Fruit fly (Drosophila melanogaster) whole organism, wandering third instar larva: ENCODE results near the gene Sec71.

Experiments
- Abd-B ChIP-seq: fragments of >200 bp; optimal IDR thresholded peaks from 2 replicates; lab custom pipeline; 2017; ENCODE audit warnings: missing biosample characterization, missing genetic modification characterization
- CG32264 ChIP-seq: fragments of 200-800 bp; sonication (Bioruptor generic); optimal IDR thresholded peaks from 2 replicates; lab custom pipeline; 2016; ENCODE audit warnings: missing biosample characterization, missing genetic modification characterization
- CG9705 ChIP-seq: fragments of 200-800 bp; sonication (Bioruptor generic); optimal IDR thresholded peaks from 2 replicates; lab custom pipeline; 2018; ENCODE audit warnings: missing biosample characterization, mild to moderate bottlenecking, missing genetic modification characterization
- CrebA ChIP-seq: fragments of 200-800 bp; sonication (Bioruptor generic); optimal IDR thresholded peaks from 2 replicates; lab custom pipeline; 2016; ENCODE audit warnings: missing biosample characterization, mild to moderate bottlenecking, missing genetic modification characterization, borderline replicate concordance
- Dfd ChIP-seq: fragments of >200 bp; optimal IDR thresholded peaks from 2 replicates; lab custom pipeline; 2017; ENCODE audit warnings: missing biosample characterization, missing genetic modification characterization
- Dif ChIP-seq: fragments of 200-275, 200-300 bp; sonication (Bioruptor generic); optimal IDR thresholded peaks from 2 replicates; lab custom pipeline; 2018; ENCODE audit warnings: missing biosample characterization, missing genetic modification characterization; ENCODE audit not compliant: partially characterized antibody
- GATAd ChIP-seq: sonication (Bioruptor generic); optimal IDR thresholded peaks from 2 replicates; lab custom pipeline; 2016; ENCODE audit warnings: missing biosample characterization, missing genetic modification characterization
- HLH106 ChIP-seq: fragments of 200-800 bp; optimal IDR thresholded peaks from 3 replicates; lab custom pipeline; 2019; ENCODE audit warnings: missing biosample characterization, mild to moderate bottlenecking, missing genetic modification characterization, moderate library complexity
- Hnf4 ChIP-seq: fragments of 200-800 bp; sonication (Bioruptor generic); optimal IDR thresholded peaks from 2 replicates; lab custom pipeline; 2016; ENCODE audit warnings: missing biosample characterization, mild to moderate bottlenecking, missing genetic modification characterization
- Hr78 ChIP-seq: fragments of >200 bp; optimal IDR thresholded peaks from 2 replicates; lab custom pipeline; 2017; ENCODE audit warnings: missing biosample characterization, missing genetic modification characterization
- Hr83 ChIP-seq: fragments of 200-300 bp; sonication (Bioruptor generic); optimal IDR thresholded peaks from 2 replicates; lab custom pipeline; 2016; ENCODE audit warnings: missing biosample characterization, mild to moderate bottlenecking, missing genetic modification characterization, moderate library complexity; ENCODE audit not compliant: poor library complexity, severe bottlenecking
- Jra ChIP-seq: sonication (Bioruptor generic); optimal IDR thresholded peaks from 2 replicates; lab custom pipeline; 2016; ENCODE audit warnings: missing biosample characterization, missing genetic modification characterization
- Mio ChIP-seq: sonication (Bioruptor generic); optimal IDR thresholded peaks from 2 replicates; lab custom pipeline; 2016; ENCODE audit warnings: missing biosample characterization, missing genetic modification characterization
- Myc ChIP-seq: fragments of >200 bp; optimal IDR thresholded peaks from 2 replicates; lab custom pipeline; 2017
- N ChIP-seq: fragments of >200 bp; optimal IDR thresholded peaks from 2 replicates; lab custom pipeline; 2018; ENCODE audit warnings: missing biosample characterization, missing external identifiers, missing genetic modification characterization
- OdsH ChIP-seq: fragments of 200-800 bp; sonication (Bioruptor generic); optimal IDR thresholded peaks from 2 replicates; lab custom pipeline; 2016; ENCODE audit warnings: missing biosample characterization, mild to moderate bottlenecking, missing genetic modification characterization
- Rel ChIP-seq, 2 experiments: fragments of 200-800 bp; sonication (Bioruptor generic) in 1 of 2; optimal IDR thresholded peaks; 2 replicates in 1 of 2; 3 replicates in 1 of 2; lab custom pipeline; 2016 to 2019; ENCODE audit warnings: mild to moderate bottlenecking in 2 of 2, missing biosample characterization in 2 of 2, missing genetic modification characterization in 2 of 2, moderate library complexity in 1 of 2
- Sp1 ChIP-seq: fragments of 200-800 bp; sonication (Bioruptor generic); optimal IDR thresholded peaks from 3 replicates; lab custom pipeline; 2019; ENCODE audit warnings: missing biosample characterization, mild to moderate bottlenecking, missing genetic modification characterization, moderate library complexity
- Vsx2 ChIP-seq: fragments of 200-300, 225-300 bp; sonication (Bioruptor generic); optimal IDR thresholded peaks from 2 replicates; lab custom pipeline; 2018; ENCODE audit warnings: missing biosample characterization, missing genetic modification characterization; ENCODE audit not compliant: partially characterized antibody
- br ChIP-seq: fragments of 200-800 bp; sonication (Bioruptor generic); optimal IDR thresholded peaks from 2 replicates; lab custom pipeline; 2016; ENCODE audit warnings: missing biosample characterization, missing genetic modification characterization
- brk ChIP-seq: fragments of 200-800 bp; sonication (Bioruptor generic); optimal IDR thresholded peaks from 2 replicates; lab custom pipeline; 2016; ENCODE audit warnings: missing biosample characterization, mild to moderate bottlenecking, missing genetic modification characterization
- dl ChIP-seq, 2 experiments: fragments of 175-275, 200-275 bp in 1 of 2; fragments of 200-275 bp in 1 of 2; sonication (Bioruptor generic); optimal IDR thresholded peaks; lab custom pipeline; 2018; ENCODE audit warnings: mild to moderate bottlenecking in 2 of 2, missing biosample characterization in 2 of 2, missing genetic modification characterization in 2 of 2, moderate library complexity in 2 of 2; ENCODE audit not compliant: partially characterized antibody in 2 of 2, insufficient read depth in 1 of 2
- dmrt93B ChIP-seq: fragments of 200-800 bp; sonication (Bioruptor generic); optimal IDR thresholded peaks from 2 replicates; lab custom pipeline; 2018; ENCODE audit warnings: missing biosample characterization, mild to moderate bottlenecking, missing genetic modification characterization
- dsf ChIP-seq: sonication (Bioruptor generic); optimal IDR thresholded peaks from 2 replicates; lab custom pipeline; 2016; ENCODE audit warnings: missing biosample characterization, missing genetic modification characterization, borderline replicate concordance
- ey ChIP-seq: fragments of 200-800 bp; sonication (Bioruptor generic); optimal IDR thresholded peaks from 2 replicates; lab custom pipeline; 2016; ENCODE audit warnings: missing biosample characterization, missing genetic modification characterization
- foxo ChIP-seq, 2 experiments: fragments of 200-800 bp; sonication (Bioruptor generic); optimal IDR thresholded peaks; 2 replicates in 1 of 2; 3 replicates in 1 of 2; lab custom pipeline; 2016 to 2017; ENCODE audit warnings: missing biosample characterization in 2 of 2, missing genetic modification characterization in 2 of 2
- fru ChIP-seq: fragments of 200-800 bp; sonication (Bioruptor generic); optimal IDR thresholded peaks from 3 replicates; lab custom pipeline; 2016; ENCODE audit warnings: missing biosample characterization, mild to moderate bottlenecking, missing genetic modification characterization
- h ChIP-seq: fragments of 200-800 bp; sonication (Bioruptor generic); optimal IDR thresholded peaks from 3 replicates; lab custom pipeline; 2016; ENCODE audit warnings: missing biosample characterization, mild to moderate bottlenecking, missing genetic modification characterization
- jim ChIP-seq: fragments of 175-275, 200-325 bp; sonication (Bioruptor generic); optimal IDR thresholded peaks from 2 replicates; lab custom pipeline; 2016; ENCODE audit warnings: missing biosample characterization, mild to moderate bottlenecking, missing genetic modification characterization
- lola ChIP-seq: fragments of >200 bp; optimal IDR thresholded peaks from 2 replicates; lab custom pipeline; 2017; ENCODE audit warnings: missing biosample characterization, missing genetic modification characterization
- pan ChIP-seq: fragments of >200 bp; optimal IDR thresholded peaks from 2 replicates; lab custom pipeline; 2017
- psq ChIP-seq: fragments of 200-800 bp; sonication (Bioruptor generic); optimal IDR thresholded peaks from 3 replicates; lab custom pipeline; 2017; ENCODE audit warnings: missing biosample characterization, mild to moderate bottlenecking, missing genetic modification characterization, moderate library complexity
- rgr ChIP-seq: fragments of 200-800 bp; sonication (Bioruptor generic); optimal IDR thresholded peaks from 3 replicates; lab custom pipeline; 2016; ENCODE audit warnings: missing biosample characterization, mild to moderate bottlenecking, missing genetic modification characterization
- sage ChIP-seq: fragments of 200-800 bp; sonication (Bioruptor generic); optimal IDR thresholded peaks from 2 replicates; lab custom pipeline; 2016; ENCODE audit warnings: missing biosample characterization, mild to moderate bottlenecking, missing genetic modification characterization
- sv ChIP-seq: fragments of 200-800 bp; sonication (Bioruptor generic); optimal IDR thresholded peaks from 3 replicates; lab custom pipeline; 2016; ENCODE audit warnings: missing biosample characterization, missing genetic modification characterization
- tai ChIP-seq: sonication (Bioruptor generic); optimal IDR thresholded peaks from 2 replicates; lab custom pipeline; 2016; ENCODE audit warnings: missing biosample characterization, missing genetic modification characterization
- usp ChIP-seq: fragments of >200 bp; optimal IDR thresholded peaks from 2 replicates; lab custom pipeline; 2017; ENCODE audit warnings: missing biosample characterization, missing genetic modification characterization
- woc ChIP-seq: sonication (Bioruptor generic); optimal IDR thresholded peaks from 2 replicates; lab custom pipeline; 2016; ENCODE audit warnings: missing biosample characterization, mild to moderate bottlenecking, missing genetic modification characterization

The Sec71 gene

DNA sequence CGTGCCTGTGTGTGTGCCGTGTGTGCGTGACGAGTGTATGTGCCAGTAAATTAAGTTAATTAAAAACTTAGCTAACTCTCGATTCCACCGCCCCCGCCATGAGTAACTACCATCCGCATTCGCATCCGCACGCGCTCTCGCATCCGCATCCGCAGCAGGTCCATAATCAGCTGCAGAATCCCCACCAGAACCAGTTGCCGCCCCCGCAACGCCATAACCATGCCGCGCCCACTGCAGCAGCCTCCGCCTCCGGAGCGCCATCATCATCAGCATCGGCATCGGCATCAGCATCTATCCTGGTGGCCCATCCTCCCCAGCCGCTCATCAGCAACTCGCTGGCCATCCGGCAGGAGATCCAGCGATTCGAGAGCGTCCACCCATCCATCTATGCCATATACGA is 42.6 kb downstream of the Sec71 start:
- TF ChIP-seq Sp1 (no peak), Mio (no peak)

DNA sequence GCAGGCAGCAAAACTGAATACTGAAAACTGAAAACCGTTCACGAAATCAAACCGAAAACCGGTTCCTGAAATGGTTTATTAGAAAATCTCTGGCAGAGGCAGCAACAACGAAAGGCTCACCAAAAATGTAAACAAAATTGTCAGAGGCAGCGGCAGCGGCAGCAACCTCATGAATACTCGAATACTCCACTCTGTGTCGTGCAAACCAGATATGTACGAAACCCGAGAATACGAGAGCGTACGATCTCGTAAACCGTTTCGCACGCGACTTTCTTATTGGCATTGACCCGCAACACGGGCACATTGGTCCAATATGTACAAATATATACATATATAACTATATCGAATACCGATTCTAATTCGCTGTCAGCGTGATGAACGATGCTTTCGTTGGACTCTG is 44.3 kb downstream of the Sec71 start:
- peak; percentile 63 for TF ChIP-seq sage
- TF ChIP-seq woc: no peak
- peak; percentile 17 for TF ChIP-seq psq
- TF ChIP-seq sv (GFP tag; lab: Kevin White, UChicago): no peak
- TF ChIP-seq h (GFP tag; lab: Kevin White, UChicago): peak; percentile 16

dm6 chr2L:13838647-13839390 is 45.5 kb downstream of the Sec71 start:
- no peak for TF ChIP-seq fru
- TF ChIP-seq ey (GFP tag; lab: Kevin White, UChicago): peak; percentile 13
- TF ChIP-seq CG9705 (GFP tag; lab: Kevin White, UChicago): no peak
- TF ChIP-seq lola (GFP tag; lab: Kevin White, UChicago): no peak
- no peak for TF ChIP-seq CG32264 (GFP tag; lab: Kevin White, UChicago)
- no peak for TF ChIP-seq N
- no peak for TF ChIP-seq Hnf4 (GFP tag; lab: Kevin White, UChicago)
- peak; percentile 14 for TF ChIP-seq sv (GFP tag; lab: Kevin White, UChicago)
- TF ChIP-seq br (GFP tag; lab: Kevin White, UChicago): peak; percentile 56
- TF ChIP-seq tai (GFP tag; lab: Kevin White, UChicago): no peak
- TF ChIP-seq dsf (GFP tag; lab: Kevin White, UChicago): no peak
- no peak for TF ChIP-seq Hr83 (GFP tag; lab: Kevin White, UChicago)
- peak in 1 of 2 experiments; percentile 21 for TF ChIP-seq foxo (GFP tag; optimal IDR thresholded peaks at IDR 0.05; lab: Kevin White, UChicago)
- no peak for TF ChIP-seq Jra
- TF ChIP-seq pan (lab: Kevin White, UChicago): no peak
- TF ChIP-seq Hr78 (GFP tag; lab: Kevin White, UChicago): no peak
- no peak for TF ChIP-seq Rel (GFP tag; optimal IDR thresholded peaks at IDR 0.05; lab: Kevin White, UChicago)
- no peak for TF ChIP-seq Rel (tag; optimal IDR thresholded peaks at IDR 0.05; lab: Kevin White, UChicago)
- no peak for TF ChIP-seq usp (GFP tag; lab: Kevin White, UChicago)
- TF ChIP-seq psq: no peak
- TF ChIP-seq OdsH (GFP tag; lab: Kevin White, UChicago): peak; percentile 2
- no peak for TF ChIP-seq jim (GFP tag; lab: Kevin White, UChicago)
- no peak for TF ChIP-seq Dif
- TF ChIP-seq Myc: no peak
- TF ChIP-seq Dfd (GFP tag; lab: Kevin White, UChicago): no peak
- TF ChIP-seq HLH106 (tag; lab: Kevin White, UChicago): peak; percentile 41
- TF ChIP-seq Abd-B: no peak
- TF ChIP-seq h (GFP tag; lab: Kevin White, UChicago): peak; percentile 41
- no peak for TF ChIP-seq dmrt93B (GFP tag; lab: Kevin White, UChicago)
- no peak for TF ChIP-seq sage
- no peak for TF ChIP-seq CrebA (GFP tag; lab: Kevin White, UChicago)
- TF ChIP-seq Sp1: peak; percentile 39
- peak; percentile 30 for TF ChIP-seq brk (GFP tag; lab: Kevin White, UChicago)
- no peak for TF ChIP-seq woc
- TF ChIP-seq Mio: no peak
- TF ChIP-seq dl (GFP tag; optimal IDR thresholded peaks at IDR 0.05; lab: Kevin White, UChicago; ENCODE audit: insufficient read depth in 1 of 2, partially characterized antibody in 2 of 2): no peak
- TF ChIP-seq Vsx2 (GFP tag; lab: Kevin White, UChicago): no peak
- TF ChIP-seq rgr (GFP tag; lab: Kevin White, UChicago): no peak
- no peak for TF ChIP-seq GATAd (GFP tag; lab: Kevin White, UChicago)
